Fruit fly (Drosophila melanogaster) whole organism, wandering third instar larva: ENCODE results near the gene Rpt5.

Experiments used
- Abd-B ChIP-seq: fragments of >200 bp; optimal IDR thresholded peaks from 2 replicates; lab custom pipeline; 2017; ENCODE audit warnings: missing biosample characterization, missing genetic modification characterization
- CG32264 ChIP-seq: fragments of 200-800 bp; sonication (Bioruptor generic); optimal IDR thresholded peaks from 2 replicates; lab custom pipeline; 2016; ENCODE audit warnings: missing biosample characterization, missing genetic modification characterization
- CG9705 ChIP-seq: fragments of 200-800 bp; sonication (Bioruptor generic); optimal IDR thresholded peaks from 2 replicates; lab custom pipeline; 2018; ENCODE audit warnings: missing biosample characterization, mild to moderate bottlenecking, missing genetic modification characterization
- CrebA ChIP-seq: fragments of 200-800 bp; sonication (Bioruptor generic); optimal IDR thresholded peaks from 2 replicates; lab custom pipeline; 2016; ENCODE audit warnings: missing biosample characterization, mild to moderate bottlenecking, missing genetic modification characterization, borderline replicate concordance
- Dfd ChIP-seq: fragments of >200 bp; optimal IDR thresholded peaks from 2 replicates; lab custom pipeline; 2017; ENCODE audit warnings: missing biosample characterization, missing genetic modification characterization
- Dif ChIP-seq: fragments of 200-275, 200-300 bp; sonication (Bioruptor generic); optimal IDR thresholded peaks from 2 replicates; lab custom pipeline; 2018; ENCODE audit warnings: missing biosample characterization, missing genetic modification characterization; ENCODE audit not compliant: partially characterized antibody
- HLH106 ChIP-seq: fragments of 200-800 bp; optimal IDR thresholded peaks from 3 replicates; lab custom pipeline; 2019; ENCODE audit warnings: missing biosample characterization, mild to moderate bottlenecking, missing genetic modification characterization, moderate library complexity
- Hnf4 ChIP-seq: fragments of 200-800 bp; sonication (Bioruptor generic); optimal IDR thresholded peaks from 2 replicates; lab custom pipeline; 2016; ENCODE audit warnings: missing biosample characterization, mild to moderate bottlenecking, missing genetic modification characterization
- Hr78 ChIP-seq: fragments of >200 bp; optimal IDR thresholded peaks from 2 replicates; lab custom pipeline; 2017; ENCODE audit warnings: missing biosample characterization, missing genetic modification characterization
- Hr83 ChIP-seq: fragments of 200-300 bp; sonication (Bioruptor generic); optimal IDR thresholded peaks from 2 replicates; lab custom pipeline; 2016; ENCODE audit warnings: missing biosample characterization, mild to moderate bottlenecking, missing genetic modification characterization, moderate library complexity; ENCODE audit not compliant: poor library complexity, severe bottlenecking
- Jra ChIP-seq: sonication (Bioruptor generic); optimal IDR thresholded peaks from 2 replicates; lab custom pipeline; 2016; ENCODE audit warnings: missing biosample characterization, missing genetic modification characterization
- Mio ChIP-seq: sonication (Bioruptor generic); optimal IDR thresholded peaks from 2 replicates; lab custom pipeline; 2016; ENCODE audit warnings: missing biosample characterization, missing genetic modification characterization
- Myc ChIP-seq: fragments of >200 bp; optimal IDR thresholded peaks from 2 replicates; lab custom pipeline; 2017
- N ChIP-seq: fragments of >200 bp; optimal IDR thresholded peaks from 2 replicates; lab custom pipeline; 2018; ENCODE audit warnings: missing biosample characterization, missing external identifiers, missing genetic modification characterization
- OdsH ChIP-seq: fragments of 200-800 bp; sonication (Bioruptor generic); optimal IDR thresholded peaks from 2 replicates; lab custom pipeline; 2016; ENCODE audit warnings: missing biosample characterization, mild to moderate bottlenecking, missing genetic modification characterization
- Rel ChIP-seq, 2 experiments: fragments of 200-800 bp; sonication (Bioruptor generic) in 1 of 2; optimal IDR thresholded peaks; 2 replicates in 1 of 2; 3 replicates in 1 of 2; lab custom pipeline; 2016 to 2019; ENCODE audit warnings: mild to moderate bottlenecking in 2 of 2, missing biosample characterization in 2 of 2, missing genetic modification characterization in 2 of 2, moderate library complexity in 1 of 2
- Sp1 ChIP-seq: fragments of 200-800 bp; sonication (Bioruptor generic); optimal IDR thresholded peaks from 3 replicates; lab custom pipeline; 2019; ENCODE audit warnings: missing biosample characterization, mild to moderate bottlenecking, missing genetic modification characterization, moderate library complexity
- Vsx2 ChIP-seq: fragments of 200-300, 225-300 bp; sonication (Bioruptor generic); optimal IDR thresholded peaks from 2 replicates; lab custom pipeline; 2018; ENCODE audit warnings: missing biosample characterization, missing genetic modification characterization; ENCODE audit not compliant: partially characterized antibody
- br ChIP-seq: fragments of 200-800 bp; sonication (Bioruptor generic); optimal IDR thresholded peaks from 2 replicates; lab custom pipeline; 2016; ENCODE audit warnings: missing biosample characterization, missing genetic modification characterization
- brk ChIP-seq: fragments of 200-800 bp; sonication (Bioruptor generic); optimal IDR thresholded peaks from 2 replicates; lab custom pipeline; 2016; ENCODE audit warnings: missing biosample characterization, mild to moderate bottlenecking, missing genetic modification characterization
- dl ChIP-seq, 2 experiments: fragments of 175-275, 200-275 bp in 1 of 2; fragments of 200-275 bp in 1 of 2; sonication (Bioruptor generic); optimal IDR thresholded peaks; lab custom pipeline; 2018; ENCODE audit warnings: mild to moderate bottlenecking in 2 of 2, missing biosample characterization in 2 of 2, missing genetic modification characterization in 2 of 2, moderate library complexity in 2 of 2; ENCODE audit not compliant: partially characterized antibody in 2 of 2, insufficient read depth in 1 of 2
- dmrt93B ChIP-seq: fragments of 200-800 bp; sonication (Bioruptor generic); optimal IDR thresholded peaks from 2 replicates; lab custom pipeline; 2018; ENCODE audit warnings: missing biosample characterization, mild to moderate bottlenecking, missing genetic modification characterization
- dsf ChIP-seq: sonication (Bioruptor generic); optimal IDR thresholded peaks from 2 replicates; lab custom pipeline; 2016; ENCODE audit warnings: missing biosample characterization, missing genetic modification characterization, borderline replicate concordance
- ey ChIP-seq: fragments of 200-800 bp; sonication (Bioruptor generic); optimal IDR thresholded peaks from 2 replicates; lab custom pipeline; 2016; ENCODE audit warnings: missing biosample characterization, missing genetic modification characterization
- foxo ChIP-seq, 2 experiments: fragments of 200-800 bp; sonication (Bioruptor generic); optimal IDR thresholded peaks; 2 replicates in 1 of 2; 3 replicates in 1 of 2; lab custom pipeline; 2016 to 2017; ENCODE audit warnings: missing biosample characterization in 2 of 2, missing genetic modification characterization in 2 of 2
- fru ChIP-seq: fragments of 200-800 bp; sonication (Bioruptor generic); optimal IDR thresholded peaks from 3 replicates; lab custom pipeline; 2016; ENCODE audit warnings: missing biosample characterization, mild to moderate bottlenecking, missing genetic modification characterization
- h ChIP-seq: fragments of 200-800 bp; sonication (Bioruptor generic); optimal IDR thresholded peaks from 3 replicates; lab custom pipeline; 2016; ENCODE audit warnings: missing biosample characterization, mild to moderate bottlenecking, missing genetic modification characterization
- psq ChIP-seq: fragments of 200-800 bp; sonication (Bioruptor generic); optimal IDR thresholded peaks from 3 replicates; lab custom pipeline; 2017; ENCODE audit warnings: missing biosample characterization, mild to moderate bottlenecking, missing genetic modification characterization, moderate library complexity
- rgr ChIP-seq: fragments of 200-800 bp; sonication (Bioruptor generic); optimal IDR thresholded peaks from 3 replicates; lab custom pipeline; 2016; ENCODE audit warnings: missing biosample characterization, mild to moderate bottlenecking, missing genetic modification characterization
- sage ChIP-seq: fragments of 200-800 bp; sonication (Bioruptor generic); optimal IDR thresholded peaks from 2 replicates; lab custom pipeline; 2016; ENCODE audit warnings: missing biosample characterization, mild to moderate bottlenecking, missing genetic modification characterization
- sv ChIP-seq: fragments of 200-800 bp; sonication (Bioruptor generic); optimal IDR thresholded peaks from 3 replicates; lab custom pipeline; 2016; ENCODE audit warnings: missing biosample characterization, missing genetic modification characterization
- tai ChIP-seq: sonication (Bioruptor generic); optimal IDR thresholded peaks from 2 replicates; lab custom pipeline; 2016; ENCODE audit warnings: missing biosample characterization, missing genetic modification characterization
- usp ChIP-seq: fragments of >200 bp; optimal IDR thresholded peaks from 2 replicates; lab custom pipeline; 2017; ENCODE audit warnings: missing biosample characterization, missing genetic modification characterization
- woc ChIP-seq: sonication (Bioruptor generic); optimal IDR thresholded peaks from 2 replicates; lab custom pipeline; 2016; ENCODE audit warnings: missing biosample characterization, mild to moderate bottlenecking, missing genetic modification characterization

Gene Rpt5

DNA sequence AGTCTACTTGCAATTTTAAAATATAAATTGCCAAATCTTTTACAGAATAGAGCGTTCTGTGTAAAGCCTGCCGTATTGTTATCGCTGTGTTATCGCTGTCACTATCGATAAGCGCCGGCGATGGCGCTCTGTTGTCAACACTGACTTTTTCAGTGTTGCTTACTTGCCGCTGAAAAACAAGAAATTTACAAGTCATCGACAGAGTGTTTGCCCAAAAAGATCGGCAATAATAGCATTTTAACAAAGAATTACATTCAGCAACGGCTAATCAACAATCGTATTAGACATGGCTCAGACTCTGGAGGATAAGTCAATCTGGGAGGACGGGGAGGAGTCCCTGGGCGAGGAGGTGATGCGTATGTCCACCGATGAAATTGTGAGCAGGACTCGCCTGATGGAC, at the start of gene Rpt5, which contains the start of gene RanBP3:
Gene Rpt5, plus strand, starts transcription at position 149 of the 400 bp plus-strand sequence.
Gene RanBP3, minus strand, starts transcription at position 107 of the 400 bp plus-strand sequence.
- TF ChIP-seq HLH106 (tag; lab: Kevin White, UChicago) (peak; percentile 51), Jra (GFP tag; lab: Kevin White, UChicago) (no peak), dsf (no peak), sv (GFP tag; lab: Kevin White, UChicago) (no peak), usp (GFP tag; lab: Kevin White, UChicago) (no peak), h (GFP tag; lab: Kevin White, UChicago) (peak; percentile 85), woc (GFP tag; lab: Kevin White, UChicago) (no peak), Dfd (GFP tag; lab: Kevin White, UChicago) (no peak), CG9705 (GFP tag; lab: Kevin White, UChicago) (peak; percentile 53), Abd-B (GFP tag; lab: Kevin White, UChicago) (no peak), brk (GFP tag; lab: Kevin White, UChicago) (no peak), Sp1 (peak; percentile 67), rgr (GFP tag; lab: Kevin White, UChicago) (peak; percentile 86), br (GFP tag; lab: Kevin White, UChicago) (peak; percentile 83), Mio (GFP tag; lab: Kevin White, UChicago) (peak; percentile 44), Dif (GFP tag; lab: Kevin White, UChicago) (peak; percentile 16), fru (peak; percentile 71), Rel (GFP tag; optimal IDR thresholded peaks at IDR 0.05; lab: Kevin White, UChicago) (no peak), Rel (tag; optimal IDR thresholded peaks at IDR 0.05; lab: Kevin White, UChicago) (peak; percentile 70), Hnf4 (GFP tag; lab: Kevin White, UChicago) (no peak), psq (peak; percentile 55), CG32264 (GFP tag; lab: Kevin White, UChicago) (peak; percentile 47), dl (GFP tag; optimal IDR thresholded peaks at IDR 0.05; lab: Kevin White, UChicago; ENCODE audit: insufficient read depth in 1 of 2, partially characterized antibody in 2 of 2) (no peak), OdsH (GFP tag; lab: Kevin White, UChicago) (peak; percentile 73), Myc (peak; percentile 32), foxo (GFP tag; optimal IDR thresholded peaks at IDR 0.05; lab: Kevin White, UChicago) (peak in 1 of 2 experiments; percentile 85), tai (GFP tag; lab: Kevin White, UChicago) (no peak), Hr78 (GFP tag; lab: Kevin White, UChicago) (no peak), N (GFP tag; lab: Kevin White, UChicago) (no peak), Vsx2 (no peak), CrebA (GFP tag; lab: Kevin White, UChicago) (no peak), dmrt93B (GFP tag; lab: Kevin White, UChicago) (no peak), sage (no peak), Hr83 (GFP tag; lab: Kevin White, UChicago) (peak; percentile 94), ey (GFP tag; lab: Kevin White, UChicago) (peak; percentile 46)

DNA sequence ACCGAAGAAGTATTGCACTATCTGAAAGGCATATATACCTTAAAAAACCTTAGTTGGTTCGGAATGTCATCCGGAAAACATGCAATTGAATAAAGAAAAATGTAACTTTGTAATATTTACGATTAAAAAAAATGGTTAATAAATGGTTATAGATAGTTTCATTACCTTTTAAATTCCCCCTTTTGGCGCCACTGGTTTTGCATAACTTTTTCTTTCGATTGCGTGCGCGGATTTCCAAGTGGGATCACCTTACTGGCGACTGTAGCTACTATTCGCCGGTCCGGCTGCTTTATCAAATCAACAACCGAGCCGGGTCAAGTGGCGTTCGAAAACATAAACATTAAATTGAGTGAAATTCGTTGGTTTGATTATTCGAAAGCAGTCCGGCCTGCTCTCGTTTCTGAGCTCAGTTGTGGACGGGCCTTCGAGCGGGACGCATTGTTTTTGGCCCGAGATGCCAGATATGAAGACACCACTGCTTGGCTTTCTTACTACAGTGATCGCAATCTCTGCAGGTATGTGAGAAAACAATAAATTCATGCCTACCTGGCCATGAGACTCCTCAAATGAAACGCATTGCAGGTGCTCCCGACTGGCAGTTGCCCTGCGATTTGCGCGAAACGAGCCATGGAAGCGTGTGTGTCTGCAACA, 48.2 kb upstream of the Rpt5 start, which contains the start of gene Gba1b:
Gene Gba1b, plus strand, starts transcription at position 422 of the 651 bp plus-strand sequence.
- TF ChIP-seq Sp1 (no peak), Hnf4 (GFP tag; lab: Kevin White, UChicago) (no peak), rgr (GFP tag; lab: Kevin White, UChicago) (peak; percentile 5), ey (GFP tag; lab: Kevin White, UChicago) (peak; percentile 21), h (GFP tag; lab: Kevin White, UChicago) (peak; percentile 6), Hr78 (GFP tag; lab: Kevin White, UChicago) (no peak), foxo (GFP tag; optimal IDR thresholded peaks at IDR 0.05; lab: Kevin White, UChicago) (peak in 1 of 2 experiments; percentile 11)
